Worm (Caenorhabditis elegans): ENCODE data around the gene coh-4.

DNA sequence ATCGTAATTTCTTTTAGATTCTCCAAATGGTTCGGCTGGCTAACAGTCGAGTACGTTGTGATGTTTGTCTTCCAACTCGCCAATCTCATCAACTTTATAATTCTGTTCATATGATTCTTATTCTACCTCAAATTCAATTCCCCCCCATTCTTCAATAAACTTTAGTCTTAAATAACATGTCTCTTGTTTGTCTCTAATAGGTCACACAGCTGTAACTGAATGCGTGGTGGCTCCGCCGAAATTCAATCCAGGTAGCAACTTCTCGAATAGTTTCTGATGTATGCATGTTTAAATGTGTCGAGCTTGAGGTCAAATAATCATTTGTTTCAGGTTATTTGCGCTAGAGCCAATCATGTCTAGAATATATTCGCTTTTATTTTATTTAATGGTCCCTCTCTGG lies 36.8 kb downstream of the coh-4 start, which contains the start of gene lgc-29:
- no peak for TF ChIP-seq flt-1 (GFP tag; IDR thresholded peaks at IDR 0.05)
- no peak for TF ChIP-seq ztf-29 (GFP tag; IDR thresholded peaks at IDR 0.05)
- no peak for TF ChIP-seq med-1 (GFP tag; optimal IDR thresholded peaks at IDR 0.05; ENCODE audit: insufficient read depth)
- no peak for TF ChIP-seq tab-1 (GFP tag; IDR thresholded peaks at IDR 0.05)

Measured in whole organism, midembryonic.